Fruit fly (Drosophila melanogaster): ENCODE measurements around the gene CG31111.

CG31111 gene

dm6 chr3R:25024895-25025557 lies 31.0 kb downstream of the CG31111 start, which contains the start of the genes EMC6 and Hr96 (continued):
- TF ChIP-seq lilli (GFP tag; optimal IDR thresholded peaks at IDR 0.05) (peak; percentile 98), mld (GFP tag; IDR thresholded peaks at IDR 0.05; ENCODE audit: partially characterized antibody) (peak; percentile 59; the same call in 2 of the 3 replicates), sna (GFP tag; IDR thresholded peaks at IDR 0.05; ENCODE audit: partially characterized antibody) (peak; percentile 75; the same call in 1 of the 2 replicates), trem (tag; optimal IDR thresholded peaks at IDR 0.05) (peak; percentile 94), da (GFP tag; optimal IDR thresholded peaks at IDR 0.05) (peak; percentile 60), CG8924 (tag; optimal IDR thresholded peaks at IDR 0.05) (peak; percentile 93), chif (GFP tag; optimal IDR thresholded peaks at IDR 0.05) (peak; percentile 89 to 94), CG10267 (tag; optimal IDR thresholded peaks at IDR 0.05) (peak; percentile 88), gro (GFP tag; optimal IDR thresholded peaks at IDR 0.05) (no peak), wek (GFP tag; optimal IDR thresholded peaks at IDR 0.05) (peak; percentile 76), Nf-YC (tag; optimal IDR thresholded peaks at IDR 0.05) (peak; percentile 84), Chrac-16 (GFP tag; optimal IDR thresholded peaks at IDR 0.05) (peak; percentile 96), dpn (GFP tag; optimal IDR thresholded peaks at IDR 0.05) (peak; percentile 94 to 95), Stat92E (GFP tag; optimal IDR thresholded peaks at IDR 0.05) (peak in 1 of 3 experiments; percentile 54), Fer1 (GFP tag; optimal IDR thresholded peaks at IDR 0.05) (peak; percentile 94), ci (GFP tag; IDR thresholded peaks at IDR 0.05) (peak; percentile 95), CG33213 (GFP tag; optimal IDR thresholded peaks at IDR 0.05) (peak; percentile 90), CG15601 (tag; optimal IDR thresholded peaks at IDR 0.05) (peak; percentile 84), bbx (GFP tag; IDR thresholded peaks at IDR 0.05; ENCODE audit: partially characterized antibody) (peak; percentile 59), YL-1 (GFP tag; optimal IDR thresholded peaks at IDR 0.05) (peak; percentile 96), NfI (GFP tag; optimal IDR thresholded peaks at IDR 0.05) (peak; percentile 94), kni (GFP tag; optimal IDR thresholded peaks at IDR 0.05) (peak; percentile 76), Doc2 (GFP tag; IDR thresholded peaks at IDR 0.05) (peak; percentile 61; the same call in 1 of the 2 replicates), ab (GFP tag; optimal IDR thresholded peaks at IDR 0.05) (peak; percentile 77), Oli (tag; optimal IDR thresholded peaks at IDR 0.05) (peak; percentile 87), tio (GFP tag; optimal IDR thresholded peaks at IDR 0.05) (no peak), CG17328 (GFP tag; IDR thresholded peaks at IDR 0.05) (peak; percentile 93), CG2875 (GFP tag; optimal IDR thresholded peaks at IDR 0.05) (peak; percentile 81), Dp (GFP tag; optimal IDR thresholded peaks at IDR 0.05) (peak; percentile 39), Rfx (GFP tag; IDR thresholded peaks at IDR 0.05) (peak; percentile 97), unpg (GFP tag; optimal IDR thresholded peaks at IDR 0.05) (peak; percentile 95), CG31224 (GFP tag; IDR thresholded peaks at IDR 0.05) (peak; percentile 83), Doc3 (GFP tag; IDR thresholded peaks at IDR 0.05; ENCODE audit: partially characterized antibody) (peak; percentile 55; the same call in 1 of the 3 replicates), CG7745 (tag; optimal IDR thresholded peaks at IDR 0.05) (no peak), CG31365 (tag; optimal IDR thresholded peaks at IDR 0.05) (peak; percentile 66), gcm2 (GFP tag; optimal IDR thresholded peaks at IDR 0.05) (peak; percentile 82), BEAF-32 (GFP tag; optimal IDR thresholded peaks at IDR 0.05) (peak; percentile 66), CG2678 (tag; optimal IDR thresholded peaks at IDR 0.05) (peak; percentile 93), dmrt99B (tag; optimal IDR thresholded peaks at IDR 0.05) (no peak), eve (GFP tag; optimal IDR thresholded peaks at IDR 0.05) (no peak), Bteb2 (GFP tag; optimal IDR thresholded peaks at IDR 0.05) (peak; percentile 93), CG18476 (GFP tag; optimal IDR thresholded peaks at IDR 0.05) (peak; percentile 94), CG2120 (GFP tag; optimal IDR thresholded peaks at IDR 0.05) (peak; percentile 97), disco-r (GFP tag; optimal IDR thresholded peaks at IDR 0.05) (peak; percentile 86), ftz-f1 (GFP tag; optimal IDR thresholded peaks at IDR 0.05) (peak; percentile 78), HLH4C (GFP tag; IDR thresholded peaks at IDR 0.05; ENCODE audit: partially characterized antibody) (peak; percentile 84), NFAT (GFP tag; IDR thresholded peaks at IDR 0.05) (peak; percentile 97), pum (GFP tag; optimal IDR thresholded peaks at IDR 0.05) (peak; percentile 93)
